Worm (Caenorhabditis elegans) whole organism, L4 larva: ENCODE results near the gene R02D5.10.

ENCODE experiments used
- aly-2 ChIP-seq: sonication (generic microtip); optimal IDR thresholded peaks from 2 replicates; lab custom pipeline; 2018; ENCODE audit warnings: missing biosample characterization, missing genetic modification characterization
- lin-15B ChIP-seq: fragments of 150-350 bp; sonication (generic microtip); optimal IDR thresholded peaks from 3 replicates; lab custom pipeline; 2014; ENCODE audit warnings: missing biosample characterization, missing genetic modification characterization
- lsy-2 ChIP-seq, 2 experiments: fragments of 150-350 bp in 1 of 2; sonication (generic microtip) in 1 of 2; optimal IDR thresholded peaks; 2 replicates each; lab custom pipeline; 2014 to 2017; ENCODE audit warnings: missing biosample characterization in 2 of 2, missing genetic modification characterization in 2 of 2
- mep-1 ChIP-seq: fragments of 150-350 bp; sonication (generic microtip); optimal IDR thresholded peaks from 3 replicates; lab custom pipeline; 2014; ENCODE audit warnings: missing biosample characterization, missing genetic modification characterization
- nhr-11 ChIP-seq: fragments of 150-350 bp; optimal IDR thresholded peaks from 2 replicates; lab custom pipeline; 2014; ENCODE audit warnings: missing biosample characterization, missing genetic modification characterization
- nhr-25 ChIP-seq: sonication (generic microtip); optimal IDR thresholded peaks from 2 replicates; lab custom pipeline; 2017; ENCODE audit warnings: missing genetic modification characterization, mild to moderate bottlenecking, missing compliant biosample characterization, antibody characterized with exemption, moderate library complexity, borderline replicate concordance; ENCODE audit not compliant: insufficient read depth
- pha-4 ChIP-seq, 2 experiments: fragments of 150-350 bp in 1 of 2; fragments of 200-800 bp in 1 of 2; sonication (Bioruptor generic) in 1 of 2; IDR thresholded peaks in 1 of 2; optimal IDR thresholded peaks in 1 of 2; 2 replicates each; pipeline versions ENCODE4 v1.3.6 to Lab custom; 2014 to 2022; ENCODE audit warnings: missing genetic modification characterization in 2 of 2, missing genetic modification reagents in 2 of 2, missing biosample characterization in 1 of 2, missing compliant biosample characterization in 1 of 2
- rbr-2 ChIP-seq: sonication (generic microtip); optimal IDR thresholded peaks from 2 replicates; lab custom pipeline; 2016; ENCODE audit warnings: missing genotype, missing genetic modification characterization, missing compliant biosample characterization
- snpc-4 ChIP-seq: fragments of 150-350 bp; optimal IDR thresholded peaks from 2 replicates; lab custom pipeline; 2014; ENCODE audit warnings: missing biosample characterization, missing genetic modification characterization
- zag-1 ChIP-seq: fragments of 150-350 bp; optimal IDR thresholded peaks from 2 replicates; lab custom pipeline; 2014; ENCODE audit warnings: missing biosample characterization, missing genetic modification characterization
- zip-11 ChIP-seq: fragments of 200-800 bp; sonication (Bioruptor generic); IDR thresholded peaks from 2 replicates; pipeline ENCODE4 v1.3.6; 2022; ENCODE audit warnings: missing genetic modification characterization, missing compliant biosample characterization

DNA sequence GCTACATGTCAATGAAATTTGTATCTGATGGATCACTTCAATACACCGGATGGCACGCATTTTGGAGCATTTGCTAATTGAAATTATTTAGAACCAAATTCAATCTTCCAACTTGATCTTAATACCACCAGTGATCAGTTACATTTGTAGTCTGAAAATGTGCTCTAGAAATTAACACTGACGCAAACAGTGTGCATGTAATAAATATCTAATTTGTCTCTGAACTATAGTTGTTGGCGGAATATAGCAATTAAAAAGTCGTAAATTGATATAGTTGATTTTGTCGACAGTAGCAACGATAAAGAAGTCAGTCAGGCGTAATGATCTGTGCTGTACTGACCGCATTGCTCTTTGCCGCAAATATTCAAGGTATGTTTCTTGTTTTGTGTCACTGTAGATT is 9.9 kb upstream of the R02D5.10 start, which contains the start of gene clec-227:
- TF ChIP-seq lin-15B (tag; lab: Kevin White, UChicago) (no peak), zag-1 (tag; lab: Kevin White, UChicago) (no peak), rbr-2 (tag; lab: Kevin White, UChicago) (no peak), mep-1 (tag; lab: Kevin White, UChicago) (no peak), nhr-11 (tag; lab: Kevin White, UChicago) (no peak), zip-11 (GFP tag; lab: Robert Waterston, UW) (no peak), aly-2 (tag; lab: Kevin White, UChicago) (no peak), lsy-2 (tag; optimal IDR thresholded peaks at IDR 0.05; lab: Kevin White, UChicago) (no peak), pha-4 (GFP tag; IDR thresholded peaks at IDR 0.05; lab: Robert Waterston, UW) (no peak), pha-4 (tag; optimal IDR thresholded peaks at IDR 0.05; lab: Kevin White, UChicago) (no peak), nhr-25 (no peak), snpc-4 (tag; lab: Kevin White, UChicago) (no peak)
